Fruit fly (Drosophila melanogaster): Measurements from ENCODE around the gene CG9747.
A peak's percentile ranks its signal among the peaks of the same experiment; 100 is the strongest.

CG9747 gene

dm6 chr3R:30191047-30191446 is at the start of gene CG9747:
TSS of gene CG9747 (minus strand) at chr3R:30191252.
- TF ChIP-seq CG6854 (GFP tag; optimal IDR thresholded peaks at IDR 0.05) (peak; percentile 35), CG7368 (GFP tag; optimal IDR thresholded peaks at IDR 0.05) (no peak), fkh (GFP tag; optimal IDR thresholded peaks at IDR 0.05) (peak; percentile 18)

dm6 chr3R:30240245-30240644 is 49.2 kb upstream of the CG9747 start:
- no peak for TF ChIP-seq CG6163 (GFP tag; IDR thresholded peaks at IDR 0.05)
- peak; percentile 69 for TF ChIP-seq Blimp-1 (GFP tag; optimal IDR thresholded peaks at IDR 0.05)

dm6 chr3R:30237634-30238033 is 46.6 kb upstream of the CG9747 start, which contains the start of gene CG43448:
TSS of gene CG43448 (minus strand) at chr3R:30237734.
- TF ChIP-seq CG34406 (GFP tag; optimal IDR thresholded peaks at IDR 0.05) (no peak), vri (GFP tag; optimal IDR thresholded peaks at IDR 0.05) (no peak), fkh (GFP tag; optimal IDR thresholded peaks at IDR 0.05) (no peak), Sox15 (GFP tag; optimal IDR thresholded peaks at IDR 0.05) (no peak), CG6792 (GFP tag; optimal IDR thresholded peaks at IDR 0.05) (no peak), Hr4 (GFP tag; optimal IDR thresholded peaks at IDR 0.05) (no peak), Eip75B (GFP tag; optimal IDR thresholded peaks at IDR 0.05) (no peak), CG3919 (GFP tag; optimal IDR thresholded peaks at IDR 0.05) (no peak), CG10669 (GFP tag; optimal IDR thresholded peaks at IDR 0.05) (no peak), CG3032 (tag; optimal IDR thresholded peaks at IDR 0.05) (no peak), CG6854 (GFP tag; optimal IDR thresholded peaks at IDR 0.05) (no peak), eg (GFP tag; IDR thresholded peaks at IDR 0.05) (no peak), esn (GFP tag; optimal IDR thresholded peaks at IDR 0.05) (no peak), CG10631 (GFP tag; optimal IDR thresholded peaks at IDR 0.05) (no peak), topi (GFP tag; optimal IDR thresholded peaks at IDR 0.05) (no peak), spab (GFP tag; optimal IDR thresholded peaks at IDR 0.05) (no peak), fd85E (GFP tag; optimal IDR thresholded peaks at IDR 0.05) (no peak), Smox (GFP tag; optimal IDR thresholded peaks at IDR 0.05) (no peak), cyc (GFP tag; optimal IDR thresholded peaks at IDR 0.05) (no peak), Lpt (GFP tag; optimal IDR thresholded peaks at IDR 0.05) (no peak)

- TF ChIP-seq net (GFP tag; optimal IDR thresholded peaks at IDR 0.05) (no peak), CG31627 (GFP tag; optimal IDR thresholded peaks at IDR 0.05) (no peak), salr (GFP tag; optimal IDR thresholded peaks at IDR 0.05) (no peak), Sox15 (GFP tag; optimal IDR thresholded peaks at IDR 0.05) (no peak), Ets96B (tag; optimal IDR thresholded peaks at IDR 0.05) (no peak), Sox14 (GFP tag; optimal IDR thresholded peaks at IDR 0.05) (no peak), topi (GFP tag; optimal IDR thresholded peaks at IDR 0.05) (no peak), pdm3 (GFP tag; optimal IDR thresholded peaks at IDR 0.05) (no peak), CG7368 (GFP tag; optimal IDR thresholded peaks at IDR 0.05) (no peak), CG32006 (GFP tag; optimal IDR thresholded peaks at IDR 0.05) (no peak), CG6276 (GFP tag; optimal IDR thresholded peaks at IDR 0.05) (no peak), CG34406 (GFP tag; optimal IDR thresholded peaks at IDR 0.05) (no peak), Sox102F (GFP tag; optimal IDR thresholded peaks at IDR 0.05) (no peak), Eip93F (GFP tag; optimal IDR thresholded peaks at IDR 0.05) (no peak), spab (GFP tag; optimal IDR thresholded peaks at IDR 0.05) (no peak)
Measured at dm6 chr3R:30236994-30237393, 45.9 kb upstream of the CG9747 start.

- no peak for TF ChIP-seq Sox14 (GFP tag; optimal IDR thresholded peaks at IDR 0.05)
Measured at dm6 chr3R:30235253-30235652, 44.2 kb upstream of the CG9747 start.

- no peak for TF ChIP-seq Met (GFP tag; optimal IDR thresholded peaks at IDR 0.05)
- TF ChIP-seq Eip93F (GFP tag; optimal IDR thresholded peaks at IDR 0.05) = no peak
- no peak for TF ChIP-seq Ets96B (tag; optimal IDR thresholded peaks at IDR 0.05)
- no peak for TF ChIP-seq eg (GFP tag; IDR thresholded peaks at IDR 0.05)
- TF ChIP-seq fd85E (GFP tag; optimal IDR thresholded peaks at IDR 0.05) = no peak
- no peak for TF ChIP-seq CG3032 (tag; optimal IDR thresholded peaks at IDR 0.05)
- TF ChIP-seq CG6163 (GFP tag; IDR thresholded peaks at IDR 0.05) = no peak
- TF ChIP-seq CG10669 (GFP tag; optimal IDR thresholded peaks at IDR 0.05) = no peak
- TF ChIP-seq CG6808 (GFP tag; optimal IDR thresholded peaks at IDR 0.05) = no peak
- TF ChIP-seq CG11294 (GFP tag; IDR thresholded peaks at IDR 0.05) = no peak
Measured at dm6 chr3R:30224577-30224976, 33.5 kb upstream of the CG9747 start.
